Fruit fly (Drosophila melanogaster) whole organism, embryonic: ENCODE results near the gene Xe7.

Experiments used
- Abd-B ChIP-seq: fragments of 200-800 bp; sonication (Bioruptor generic); optimal IDR thresholded peaks from 2 replicates; lab custom pipeline; 2018; ENCODE audit warnings: missing biosample characterization, mild to moderate bottlenecking, missing genetic modification characterization, moderate library complexity
- Bdp1 ChIP-seq: fragments of 200-800 bp; sonication (Bioruptor generic); optimal IDR thresholded peaks from 3 replicates; lab custom pipeline; 2016; ENCODE audit warnings: missing biosample characterization, missing genetic modification characterization
- Blimp-1 ChIP-seq: fragments of 200-800 bp; sonication (Bioruptor generic); optimal IDR thresholded peaks from 3 replicates; lab custom pipeline; 2018; ENCODE audit warnings: missing biosample characterization, missing genetic modification characterization, mild to moderate bottlenecking, moderate library complexity, missing genetic modification reagents
- CG10274 ChIP-seq: fragments of 200-800 bp; sonication (Bioruptor generic); optimal IDR thresholded peaks from 3 replicates; lab custom pipeline; 2017; ENCODE audit warnings: missing biosample characterization, mild to moderate bottlenecking, missing genetic modification characterization
- CG10366 ChIP-seq: fragments of 200-800 bp; sonication (Bioruptor generic); IDR thresholded peaks from 2 replicates; pipeline ENCODE4 v1.3.6; 2022; ENCODE audit warnings: missing biosample characterization, missing genetic modification characterization
- CG10959 ChIP-seq: fragments of 200-800 bp; sonication (Bioruptor generic); IDR thresholded peaks from 2 replicates; pipeline ENCODE4 v1.3.6; 2022; ENCODE audit warnings: missing biosample characterization, missing genetic modification characterization
- CG12104 ChIP-seq: fragments of 200-800 bp; sonication (Bioruptor generic); optimal IDR thresholded peaks from 3 replicates; lab custom pipeline; 2016; ENCODE audit warnings: missing biosample characterization, missing genetic modification characterization
- CG1233 ChIP-seq: fragments of 200-800 bp; sonication (Bioruptor generic); optimal IDR thresholded peaks from 4 replicates; lab custom pipeline; 2018; ENCODE audit warnings: missing biosample characterization, mild to moderate bottlenecking, missing genetic modification characterization
- CG13424 ChIP-seq: fragments of 200-800 bp; sonication (Bioruptor generic); optimal IDR thresholded peaks from 2 replicates; lab custom pipeline; 2019; ENCODE audit warnings: missing biosample characterization, mild to moderate bottlenecking, missing genetic modification characterization, moderate library complexity
- CG13775 ChIP-seq: fragments of 200-800 bp; sonication (Bioruptor generic); optimal IDR thresholded peaks from 3 replicates; lab custom pipeline; 2017; ENCODE audit warnings: missing biosample characterization, mild to moderate bottlenecking, missing genetic modification characterization
- CG15011 ChIP-seq: fragments of 200-800 bp; sonication (Bioruptor generic); optimal IDR thresholded peaks from 3 replicates; lab custom pipeline; 2018; ENCODE audit warnings: missing biosample characterization, mild to moderate bottlenecking, missing genetic modification characterization
- CG1602 ChIP-seq: fragments of 200-800 bp; sonication (Bioruptor generic); optimal IDR thresholded peaks from 3 replicates; lab custom pipeline; 2016; ENCODE audit warnings: missing biosample characterization, missing genetic modification characterization
- CG1603 ChIP-seq: fragments of 200-800 bp; sonication (Bioruptor generic); optimal IDR thresholded peaks from 2 replicates; lab custom pipeline; 2019; ENCODE audit warnings: missing biosample characterization, mild to moderate bottlenecking, missing genetic modification characterization, moderate library complexity
- CG1647 ChIP-seq: fragments of 200-800 bp; sonication (Bioruptor generic); optimal IDR thresholded peaks from 3 replicates; lab custom pipeline; 2016; ENCODE audit warnings: missing biosample characterization, missing genetic modification characterization
- CG16813 ChIP-seq: fragments of 200-800 bp; sonication (Bioruptor generic); IDR thresholded peaks from 3 replicates; pipeline ENCODE4 v1.3.6; 2022; ENCODE audit warnings: missing biosample characterization, missing genetic modification characterization; ENCODE audit not compliant: partially characterized antibody
- CG17361 ChIP-seq: fragments of 200-800 bp; sonication (Bioruptor generic); IDR thresholded peaks from 3 replicates; pipeline ENCODE4 v1.3.6; 2022; ENCODE audit warnings: missing biosample characterization, missing genetic modification characterization
- CG18599 ChIP-seq: fragments of 200-800 bp; sonication (Bioruptor generic); optimal IDR thresholded peaks from 3 replicates; lab custom pipeline; 2017; ENCODE audit warnings: missing biosample characterization, missing genetic modification characterization, mild to moderate bottlenecking, moderate library complexity, missing genetic modification reagents
- CG33557 ChIP-seq: fragments of 200-800 bp; sonication (Bioruptor generic); optimal IDR thresholded peaks from 2 replicates; lab custom pipeline; 2019; ENCODE audit warnings: missing biosample characterization, mild to moderate bottlenecking, missing genetic modification characterization, moderate library complexity
- CG4282 ChIP-seq: fragments of 200-800 bp; sonication (Bioruptor generic); optimal IDR thresholded peaks from 2 replicates; lab custom pipeline; 2016; ENCODE audit warnings: missing biosample characterization, missing genetic modification characterization
- CG4730 ChIP-seq: fragments of 200-800 bp; sonication (Bioruptor generic); IDR thresholded peaks from 2 replicates; pipeline ENCODE4 v1.3.6; 2022; ENCODE audit warnings: missing biosample characterization, missing genetic modification characterization
- CG4820 ChIP-seq: fragments of 200-800 bp; sonication (Bioruptor generic); optimal IDR thresholded peaks from 3 replicates; lab custom pipeline; 2016; ENCODE audit warnings: missing biosample characterization, missing genetic modification characterization
- CG6813 ChIP-seq: fragments of 200-800 bp; sonication (Bioruptor generic); optimal IDR thresholded peaks from 2 replicates; lab custom pipeline; 2017; ENCODE audit warnings: missing biosample characterization, missing genetic modification characterization, mild to moderate bottlenecking, moderate library complexity, missing genetic modification reagents
- CG9932 ChIP-seq: fragments of 200-800 bp; sonication (Bioruptor generic); IDR thresholded peaks from 2 replicates; pipeline ENCODE4 v1.3.6; 2022; ENCODE audit warnings: missing biosample characterization, missing genetic modification characterization
- CTCF ChIP-seq: fragments of 200-800 bp; sonication (Bioruptor generic); optimal IDR thresholded peaks from 2 replicates; lab custom pipeline; 2017; ENCODE audit warnings: missing biosample characterization, mild to moderate bottlenecking, missing genetic modification characterization, moderate library complexity
- Camta ChIP-seq: fragments of 200-800 bp; sonication (Bioruptor generic); optimal IDR thresholded peaks from 2 replicates; lab custom pipeline; 2016; ENCODE audit warnings: missing biosample characterization, missing genetic modification characterization
- H2.0 ChIP-seq: fragments of 200-800 bp; sonication (Bioruptor generic); IDR thresholded peaks from 2 replicates; pipeline ENCODE4 v1.3.6; 2022; ENCODE audit warnings: missing biosample characterization, missing genetic modification characterization
- Hmr ChIP-seq: fragments of 200-800 bp; sonication (Bioruptor generic); optimal IDR thresholded peaks from 3 replicates; lab custom pipeline; 2017; ENCODE audit warnings: mild to moderate bottlenecking, missing biosample characterization, missing genetic modification reagents, missing genetic modification characterization
- Kr ChIP-seq: fragments of 200-800 bp; sonication (Bioruptor generic); optimal IDR thresholded peaks from 2 replicates; lab custom pipeline; 2017; ENCODE audit warnings: missing biosample characterization, mild to moderate bottlenecking, missing genetic modification characterization
- Med ChIP-seq: fragments of 200-800 bp; sonication (Bioruptor generic); peaks from one replicate; lab custom pipeline; 2016; ENCODE audit warnings: missing biosample characterization, missing genetic modification characterization, mild to moderate bottlenecking, inconsistent platforms, moderate library complexity
- NC2β ChIP-seq: fragments of 200-800 bp; sonication (Bioruptor generic); optimal IDR thresholded peaks from 2 replicates; lab custom pipeline; 2016; ENCODE audit warnings: missing biosample characterization, missing genetic modification characterization
- Sry-β ChIP-seq: fragments of 200-800 bp; sonication (Bioruptor generic); optimal IDR thresholded peaks from 2 replicates; lab custom pipeline; 2018; ENCODE audit warnings: missing biosample characterization, mild to moderate bottlenecking, missing genetic modification characterization, moderate library complexity
- Sry-δ ChIP-seq: fragments of 200-800 bp; sonication (Bioruptor generic); optimal IDR thresholded peaks from 2 replicates; lab custom pipeline; 2016; ENCODE audit warnings: missing biosample characterization, missing genetic modification characterization
- ara ChIP-seq: fragments of 200-800 bp; sonication (Bioruptor generic); IDR thresholded peaks from 2 replicates; pipeline ENCODE4 v1.3.6; 2022; ENCODE audit warnings: missing biosample characterization, missing genetic modification characterization
- ase ChIP-seq: fragments of 200-800 bp; sonication (Bioruptor generic); IDR thresholded peaks from 3 replicates; pipeline ENCODE4 v1.3.6; 2022; ENCODE audit warnings: missing biosample characterization, missing genetic modification characterization
- bab2 ChIP-seq: fragments of 200-800 bp; sonication (Bioruptor generic); optimal IDR thresholded peaks from 2 replicates; lab custom pipeline; 2016; ENCODE audit warnings: missing biosample characterization, missing genetic modification characterization
- chinmo ChIP-seq: fragments of 200-800 bp; sonication (Bioruptor generic); IDR thresholded peaks from 4 replicates; pipeline ENCODE4 v1.3.6; 2022; ENCODE audit warnings: missing biosample characterization, missing genetic modification characterization; ENCODE audit not compliant: partially characterized antibody
- ci ChIP-seq: fragments of 200-800 bp; sonication (Bioruptor generic); IDR thresholded peaks from 3 replicates; pipeline ENCODE4 v1.3.6; 2022; ENCODE audit warnings: missing biosample characterization, missing genetic modification characterization
- dm ChIP-seq: fragments of 200-800 bp; sonication (Bioruptor generic); optimal IDR thresholded peaks from 3 replicates; lab custom pipeline; 2016; ENCODE audit warnings: missing biosample characterization, missing genetic modification characterization
- emc ChIP-seq: fragments of 200-800 bp; sonication (Bioruptor generic); optimal IDR thresholded peaks from 2 replicates; lab custom pipeline; 2016; ENCODE audit warnings: missing biosample characterization, missing genetic modification characterization
- gem ChIP-seq: fragments of 200-800 bp; sonication (Bioruptor generic); optimal IDR thresholded peaks from 2 replicates; lab custom pipeline; 2019; ENCODE audit warnings: missing biosample characterization, mild to moderate bottlenecking, missing genetic modification characterization, moderate library complexity
- jumu ChIP-seq: fragments of 200-800 bp; sonication (Bioruptor generic); optimal IDR thresholded peaks from 3 replicates; lab custom pipeline; 2016; ENCODE audit warnings: missing biosample characterization, missing genetic modification characterization
- mld ChIP-seq: fragments of 200-800 bp; sonication (Bioruptor generic); IDR thresholded peaks from 3 replicates; pipeline ENCODE4 v1.3.6; 2022; ENCODE audit warnings: missing biosample characterization, missing genetic modification characterization; ENCODE audit not compliant: partially characterized antibody
- nom ChIP-seq: fragments of 200-800 bp; sonication (Bioruptor generic); optimal IDR thresholded peaks from 2 replicates; lab custom pipeline; 2017; ENCODE audit warnings: missing biosample characterization, missing genetic modification characterization, mild to moderate bottlenecking, moderate library complexity, missing genetic modification reagents
- p53 ChIP-seq: fragments of 200-800 bp; sonication (Bioruptor generic); optimal IDR thresholded peaks from 2 replicates; lab custom pipeline; 2016; ENCODE audit warnings: missing biosample characterization, missing genetic modification characterization
- ranshi ChIP-seq: fragments of 200-800 bp; sonication (Bioruptor generic); IDR thresholded peaks from 2 replicates; pipeline ENCODE4 v1.3.6; 2022; ENCODE audit warnings: missing biosample characterization, missing genetic modification characterization
- schlank ChIP-seq: fragments of 200-800 bp; sonication (Bioruptor generic); optimal IDR thresholded peaks from 2 replicates; lab custom pipeline; 2018; ENCODE audit warnings: missing biosample characterization, mild to moderate bottlenecking, missing genetic modification characterization
- slou ChIP-seq: fragments of 200-800 bp; sonication (Bioruptor generic); optimal IDR thresholded peaks from 3 replicates; lab custom pipeline; 2016; ENCODE audit warnings: missing biosample characterization, missing genetic modification characterization
- slp2 ChIP-seq: fragments of 200-800 bp; sonication (Bioruptor generic); optimal IDR thresholded peaks from 2 replicates; lab custom pipeline; 2016; ENCODE audit warnings: missing biosample characterization, missing genetic modification characterization
- ssp ChIP-seq: fragments of 200-800 bp; sonication (Bioruptor generic); IDR thresholded peaks from 2 replicates; pipeline ENCODE4 v1.3.6; 2022; ENCODE audit warnings: missing biosample characterization, missing genetic modification characterization
- yki ChIP-seq: fragments of >200 bp; optimal IDR thresholded peaks from 3 replicates; lab custom pipeline; 2018
- zen ChIP-seq: fragments of 200-800 bp; sonication (Bioruptor generic); optimal IDR thresholded peaks from 3 replicates; lab custom pipeline; 2018; ENCODE audit warnings: missing biosample characterization, mild to moderate bottlenecking, missing genetic modification characterization, moderate library complexity

Gene Xe7

dm6 chr3R:5660198-5660893 is 8.8 kb downstream of the Xe7 start, which contains the start of gene Wdr33 (continued):
- TF ChIP-seq CG4282 = no peak
- TF ChIP-seq gem (tag; lab: Kevin White, UChicago) = no peak
- peak; percentile 16 for TF ChIP-seq Sry-δ
- peak; percentile 65; the same call in 2 of the 3 replicates for TF ChIP-seq CG17361 (GFP tag; lab: Robert Waterston, UW)
- TF ChIP-seq nom (GFP tag; lab: Kevin White, UChicago) = no peak
- TF ChIP-seq bab2 = no peak
- peak; percentile 6 for TF ChIP-seq dm (GFP tag; lab: Kevin White, UChicago)
- no peak for TF ChIP-seq CG1647 (GFP tag; lab: Kevin White, UChicago)
- TF ChIP-seq mld = peak; percentile 84; the same call in 2 of the 3 replicates
- TF ChIP-seq CG1233 (GFP tag; lab: Kevin White, UChicago) = no peak
- TF ChIP-seq slou (GFP tag; lab: Kevin White, UChicago) = no peak
- no peak for TF ChIP-seq CG4730 (GFP tag; lab: Robert Waterston, UW)
- no peak for TF ChIP-seq ara
- no peak for TF ChIP-seq Camta (GFP tag; lab: Kevin White, UChicago)
- no peak for TF ChIP-seq CTCF (GFP tag; lab: Kevin White, UChicago)
- TF ChIP-seq zen (tag; lab: Kevin White, UChicago) = no peak
- no peak for TF ChIP-seq CG15011
- peak; percentile 27 for TF ChIP-seq CG12104
- peak; percentile 94 for TF ChIP-seq CG16813 (GFP tag; lab: Robert Waterston, UW)
- peak; percentile 37 for TF ChIP-seq CG1602 (GFP tag; lab: Kevin White, UChicago)
- no peak; the same call in 2 of the 3 replicates for TF ChIP-seq ase
- TF ChIP-seq schlank = no peak
- no peak for TF ChIP-seq emc (GFP tag; lab: Kevin White, UChicago)
- TF ChIP-seq p53 = no peak
- TF ChIP-seq Sry-β (GFP tag; lab: Kevin White, UChicago) = no peak
- peak; percentile 20; the same call in 1 of the 2 replicates for TF ChIP-seq ranshi (GFP tag; lab: Robert Waterston, UW)
- TF ChIP-seq slp2 (GFP tag; lab: Kevin White, UChicago) = no peak
- no peak for TF ChIP-seq CG6813
- no peak for TF ChIP-seq Bdp1
- peak; percentile 38; the same call in 1 of the 2 replicates for TF ChIP-seq CG10366 (GFP tag; lab: Robert Waterston, UW)
- TF ChIP-seq Hmr (GFP tag; lab: Kevin White, UChicago) = peak; percentile 60
- peak; percentile 56 for TF ChIP-seq CG13424 (tag; lab: Kevin White, UChicago)
- TF ChIP-seq CG1603 (tag; lab: Kevin White, UChicago) = no peak
- peak; percentile 21; the same call in 1 of the 2 replicates for TF ChIP-seq H2.0
- TF ChIP-seq CG4820 (GFP tag; lab: Kevin White, UChicago) = no peak
- no peak for TF ChIP-seq Blimp-1
- peak; percentile 46; the same call in 1 of the 2 replicates for TF ChIP-seq CG9932
- TF ChIP-seq CG10274 (GFP tag; lab: Kevin White, UChicago) = no peak
- TF ChIP-seq Med = no peak
- no peak for TF ChIP-seq ssp (GFP tag; lab: Robert Waterston, UW)
- no peak for TF ChIP-seq yki (lab: Kevin White, UChicago)
- TF ChIP-seq CG33557 = no peak
- TF ChIP-seq jumu (GFP tag; lab: Kevin White, UChicago) = no peak
- no peak for TF ChIP-seq Kr (GFP tag; lab: Kevin White, UChicago)
- peak; percentile 12 for TF ChIP-seq CG18599 (GFP tag; lab: Kevin White, UChicago)
- TF ChIP-seq CG10959 (GFP tag; lab: Robert Waterston, UW) = no peak
- TF ChIP-seq NC2β (GFP tag; lab: Kevin White, UChicago) = no peak
- TF ChIP-seq CG13775 (GFP tag; lab: Kevin White, UChicago) = peak; percentile 69
- TF ChIP-seq ci (GFP tag; lab: Robert Waterston, UW) = no peak; the same call in 2 of the 3 replicates
- TF ChIP-seq chinmo (GFP tag; lab: Robert Waterston, UW) = peak; percentile 61; the same call in 2 of the 4 replicates
- TF ChIP-seq Abd-B (GFP tag; lab: Kevin White, UChicago) = peak; percentile 57
